Fruit fly (Drosophila melanogaster): ENCODE measurements around the gene CG14658.

The CG14658 gene

DNA sequence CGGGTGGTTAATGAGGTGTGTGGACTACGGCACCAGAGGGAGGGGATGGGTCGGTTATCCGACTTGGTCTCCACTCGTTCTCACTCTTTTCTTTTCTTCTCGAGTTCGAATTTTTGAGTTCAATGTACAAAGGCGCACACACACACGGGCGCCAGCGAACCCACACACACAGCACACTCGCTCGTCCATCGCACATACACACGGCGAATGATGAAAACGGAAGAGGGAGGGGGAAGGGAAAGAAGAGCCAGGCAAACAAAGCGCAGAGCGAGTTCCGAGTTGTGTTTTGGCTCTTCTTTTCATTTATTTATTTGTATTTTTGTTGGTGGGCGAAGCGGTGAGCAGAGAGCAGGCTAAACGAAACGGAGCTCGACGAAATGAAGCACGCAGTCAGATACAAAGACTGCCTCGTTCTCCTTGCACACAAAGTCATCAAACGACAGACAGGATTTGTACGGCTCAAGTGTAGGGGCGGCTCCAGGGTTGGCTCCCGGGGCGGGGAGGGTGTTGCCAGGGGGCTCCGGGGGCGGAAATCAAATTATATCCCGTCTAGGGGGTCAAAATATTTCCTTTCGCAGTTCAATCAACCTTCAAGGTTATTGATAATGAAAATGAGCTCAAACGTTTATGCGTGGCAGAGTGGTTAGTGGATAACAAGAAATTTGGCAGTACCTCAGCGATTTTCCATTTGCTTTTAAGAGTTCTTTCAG, 20.2 kb downstream of the CG14658 start (continued):
- TF ChIP-seq mam (GFP tag; optimal IDR thresholded peaks at IDR 0.05) = no peak
- TF ChIP-seq ro (GFP tag; IDR thresholded peaks at IDR 0.05) = no peak
- TF ChIP-seq CG3281 (GFP tag; optimal IDR thresholded peaks at IDR 0.05) = no peak
- TF ChIP-seq Hand (GFP tag; optimal IDR thresholded peaks at IDR 0.05) = no peak
- TF ChIP-seq bbx (GFP tag; IDR thresholded peaks at IDR 0.05; ENCODE audit: partially characterized antibody) = peak; percentile 24; the same call in 1 of the 2 replicates
- TF ChIP-seq CG9797 (GFP tag; optimal IDR thresholded peaks at IDR 0.05) = no peak
- no peak for TF ChIP-seq CG12744 (GFP tag; optimal IDR thresholded peaks at IDR 0.05)
- no peak for TF ChIP-seq twi (tag; optimal IDR thresholded peaks at IDR 0.05)
- no peak for TF ChIP-seq salm (tag; optimal IDR thresholded peaks at IDR 0.05)
- no peak for TF ChIP-seq CG7357 (GFP tag; IDR thresholded peaks at IDR 0.05)
- no peak for TF ChIP-seq CG17612 (GFP tag; IDR thresholded peaks at IDR 0.05)
- no peak for TF ChIP-seq Hr39 (optimal IDR thresholded peaks at IDR 0.05)
- peak; percentile 27 for TF ChIP-seq sd (tag; optimal IDR thresholded peaks at IDR 0.05)
- TF ChIP-seq ara (GFP tag; IDR thresholded peaks at IDR 0.05) = no peak
- TF ChIP-seq rib (GFP tag; IDR thresholded peaks at IDR 0.05) = 0 out of 2 replicates have a peak, but pooled peaks have one; percentile 43
- TF ChIP-seq BtbVII (GFP tag; optimal IDR thresholded peaks at IDR 0.05) = no peak
- no peak for TF ChIP-seq CG17359 (tag; optimal IDR thresholded peaks at IDR 0.05)
- TF ChIP-seq p53 (GFP tag; optimal IDR thresholded peaks at IDR 0.05) = no peak
- no peak for TF ChIP-seq pho (GFP tag; optimal IDR thresholded peaks at IDR 0.05)
- TF ChIP-seq CG8281 (tag; optimal IDR thresholded peaks at IDR 0.05) = no peak
- TF ChIP-seq Fer3 (tag; optimal IDR thresholded peaks at IDR 0.05) = no peak
- no peak for TF ChIP-seq CG15011 (GFP tag; optimal IDR thresholded peaks at IDR 0.05)
- no peak for TF ChIP-seq CG7928 (GFP tag; optimal IDR thresholded peaks at IDR 0.05)
- TF ChIP-seq CG18619 (GFP tag; optimal IDR thresholded peaks at IDR 0.05) = no peak
- TF ChIP-seq sens (GFP tag) = no peak
- TF ChIP-seq CG4360 (GFP tag; IDR thresholded peaks at IDR 0.05) = no peak
- peak; percentile 23 for TF ChIP-seq CrebB (tag; optimal IDR thresholded peaks at IDR 0.05)
- no peak for TF ChIP-seq CG17802 (tag; optimal IDR thresholded peaks at IDR 0.05)
- no peak for TF ChIP-seq CG16779 (GFP tag; IDR thresholded peaks at IDR 0.05)
- TF ChIP-seq Elba2 (GFP tag; optimal IDR thresholded peaks at IDR 0.05) = no peak
- TF ChIP-seq hth (optimal IDR thresholded peaks at IDR 0.05) = no peak
- no peak for TF ChIP-seq pum (GFP tag; optimal IDR thresholded peaks at IDR 0.05)
- no peak for TF ChIP-seq CG10979 (tag; optimal IDR thresholded peaks at IDR 0.05)
- TF ChIP-seq ac (GFP tag; optimal IDR thresholded peaks at IDR 0.05) = no peak
- TF ChIP-seq Atf-2 (GFP tag; optimal IDR thresholded peaks at IDR 0.05) = no peak
- no peak for TF ChIP-seq Sry-β (GFP tag; optimal IDR thresholded peaks at IDR 0.05)
- no peak for TF ChIP-seq klu (GFP tag; IDR thresholded peaks at IDR 0.05)
- TF ChIP-seq knrl (GFP tag; IDR thresholded peaks at IDR 0.05; ENCODE audit: partially characterized antibody) = no peak
- no peak for TF ChIP-seq CG9609 (GFP tag; optimal IDR thresholded peaks at IDR 0.05)
- TF ChIP-seq CG17328 (GFP tag; IDR thresholded peaks at IDR 0.05) = no peak
- TF ChIP-seq Ptx1 (GFP tag; IDR thresholded peaks at IDR 0.05) = no peak
- TF ChIP-seq CG10462 (GFP tag; optimal IDR thresholded peaks at IDR 0.05) = no peak
- TF ChIP-seq ftz-f1 (GFP tag; optimal IDR thresholded peaks at IDR 0.05) = no peak
- TF ChIP-seq usp (GFP tag; optimal IDR thresholded peaks at IDR 0.05) = no peak
- no peak for TF ChIP-seq Abd-B (GFP tag; optimal IDR thresholded peaks at IDR 0.05)
- TF ChIP-seq Nf-YC (tag; optimal IDR thresholded peaks at IDR 0.05) = peak; percentile 18
- TF ChIP-seq insv (GFP tag; optimal IDR thresholded peaks at IDR 0.05) = no peak
- TF ChIP-seq wdn (GFP tag; IDR thresholded peaks at IDR 0.05) = no peak
- TF ChIP-seq sr (GFP tag; IDR thresholded peaks at IDR 0.05) = no peak
- no peak for TF ChIP-seq CG8359 (GFP tag; optimal IDR thresholded peaks at IDR 0.05; ENCODE audit: borderline replicate concordance)
- no peak for TF ChIP-seq dmrt99B (tag; optimal IDR thresholded peaks at IDR 0.05)
- TF ChIP-seq Mrtf (GFP tag; IDR thresholded peaks at IDR 0.05) = no peak

All from whole organism, embryonic.